Worm (Caenorhabditis elegans) whole organism, early embryonic: Measurements from ENCODE around the gene ints-9.

ENCODE experiments used
- aly-1 ChIP-seq: sonication (generic microtip); optimal IDR thresholded peaks from 2 replicates; lab custom pipeline; 2016; ENCODE audit warnings: missing genetic modification characterization, missing compliant biosample characterization
- ama-1 ChIP-seq: fragments of 150-350 bp; optimal IDR thresholded peaks from 2 replicates; lab custom pipeline; 2014
- flt-1 ChIP-seq: fragments of 200-800 bp; sonication (Bioruptor generic); IDR thresholded peaks from 2 replicates; pipeline ENCODE4 v1.3.6; 2022; ENCODE audit warnings: missing genetic modification characterization, missing compliant biosample characterization
- hnd-1 ChIP-seq: sonication (generic microtip); optimal IDR thresholded peaks from 2 replicates; lab custom pipeline; 2016; ENCODE audit warnings: missing genetic modification characterization, missing compliant biosample characterization
- tbx-37 ChIP-seq: fragments of 200-800 bp; sonication (Bioruptor generic); conservative IDR thresholded peaks from 2 replicates; pipeline ENCODE4 v1.3.6; 2022; ENCODE audit warnings: missing genetic modification reagents, missing genetic modification characterization, missing compliant biosample characterization
- tra-4 ChIP-seq: sonication (generic microtip); optimal IDR thresholded peaks from 2 replicates; lab custom pipeline; 2017; ENCODE audit warnings: missing genetic modification characterization, missing compliant biosample characterization

DNA sequence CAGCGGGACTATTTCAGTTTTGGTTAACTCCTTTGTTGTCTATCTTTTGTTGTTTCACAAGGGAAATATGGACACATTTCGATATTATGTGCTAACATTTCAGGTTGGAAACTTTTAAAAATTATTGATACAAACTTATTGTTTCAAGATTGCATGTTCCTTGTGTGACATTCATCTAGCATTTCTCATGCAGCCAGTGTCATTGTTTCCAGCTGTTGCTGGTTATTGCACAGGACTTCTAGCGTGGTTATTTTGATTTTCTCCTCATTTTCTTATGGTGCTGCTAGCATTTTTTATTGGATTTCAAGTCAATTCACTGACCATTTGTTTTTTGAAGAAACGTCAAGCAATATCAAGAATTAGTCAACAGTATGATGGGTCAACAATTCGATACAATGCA, 19.7 kb upstream of the ints-9 start:
- no peak for TF ChIP-seq ama-1 (lab: Kevin White, UChicago)
- TF ChIP-seq aly-1: no peak
- TF ChIP-seq hnd-1 (tag; lab: Kevin White, UChicago): no peak
- TF ChIP-seq flt-1: no peak
- TF ChIP-seq tra-4 (tag; lab: Kevin White, UChicago): no peak
- no peak for TF ChIP-seq tbx-37 (GFP tag; lab: Robert Waterston, UW)
